Worm (Caenorhabditis elegans) whole organism, L1 larva: ENCODE data around the gene gst-9.

Experiments used
- aly-2 ChIP-seq: fragments of 150-350 bp; optimal IDR thresholded peaks from 2 replicates; lab custom pipeline; 2014; ENCODE audit warnings: missing biosample characterization, missing genetic modification characterization
- ama-1 ChIP-seq: fragments of 150-350 bp; optimal IDR thresholded peaks from 2 replicates; lab custom pipeline; 2014
- ceh-8 ChIP-seq: fragments of 200-800 bp; sonication (Bioruptor generic); optimal IDR thresholded peaks from 2 replicates; lab custom pipeline; 2018; ENCODE audit warnings: mild to moderate bottlenecking, missing genetic modification characterization, moderate library complexity, missing compliant biosample characterization
- jun-1 ChIP-seq: fragments of 150-350 bp; optimal IDR thresholded peaks from 2 replicates; lab custom pipeline; 2014; ENCODE audit warnings: missing biosample characterization, missing genetic modification reagents, missing genetic modification characterization
- ztf-11 ChIP-seq, 2 experiments: sonication (generic microtip); optimal IDR thresholded peaks; 2 replicates each; lab custom pipeline; 2016 to 2017; ENCODE audit warnings: missing genetic modification characterization in 2 of 2, missing biosample characterization in 1 of 2, missing compliant biosample characterization in 1 of 2

DNA sequence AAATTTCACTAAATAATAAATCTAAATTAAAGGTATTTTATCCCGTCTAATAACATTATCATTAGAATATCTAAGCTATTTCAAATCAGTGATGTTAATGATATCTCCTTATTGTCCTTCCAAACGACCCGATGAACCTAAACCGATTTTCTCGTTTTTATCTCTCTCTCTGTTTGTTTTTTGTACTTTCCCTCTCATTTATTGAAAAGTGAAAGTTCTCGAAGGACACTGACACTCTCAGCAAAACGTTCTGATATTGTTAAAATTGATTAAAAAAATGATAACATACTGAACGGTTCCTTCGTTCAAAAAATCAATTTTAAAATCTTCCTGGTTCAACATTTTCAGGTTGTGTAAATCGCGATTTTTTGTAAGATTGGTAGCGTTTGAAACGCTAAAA lies 15.3 kb upstream of the gst-9 start, which contains the start of gene F11G11.13:
- TF ChIP-seq aly-2 (tag; lab: Kevin White, UChicago) = no peak
- TF ChIP-seq ama-1 (lab: Kevin White, UChicago) = no peak
- TF ChIP-seq jun-1 (tag; lab: Kevin White, UChicago) = no peak
- no peak for TF ChIP-seq ceh-8 (GFP tag; lab: Kevin White, UChicago)
- TF ChIP-seq ztf-11 (tag; optimal IDR thresholded peaks at IDR 0.05; lab: Kevin White, UChicago) = no peak
